Fruit fly (Drosophila melanogaster) whole organism, embryonic: ENCODE data around the gene wdn.

ENCODE experiments used
- Ada2b ChIP-seq: fragments of 200-800 bp; sonication (Bioruptor generic); IDR thresholded peaks from 2 replicates; pipeline ENCODE4 v1.3.6; 2022; ENCODE audit warnings: missing biosample characterization, missing genetic modification characterization
- Antp ChIP-seq: fragments of 200-800 bp; sonication (Bioruptor generic); optimal IDR thresholded peaks from 3 replicates; lab custom pipeline; 2016; ENCODE audit warnings: missing biosample characterization, missing genetic modification characterization
- B-H2 ChIP-seq: fragments of 200-800 bp; sonication (Bioruptor generic); optimal IDR thresholded peaks from 2 replicates; lab custom pipeline; 2018; ENCODE audit warnings: missing biosample characterization, mild to moderate bottlenecking, missing genetic modification characterization
- CG1024 ChIP-seq: fragments of 200-800 bp; sonication (Bioruptor generic); IDR thresholded peaks from 2 replicates; pipeline ENCODE4 v1.3.6; 2022; ENCODE audit warnings: missing biosample characterization, missing genetic modification characterization
- CG10366 ChIP-seq: fragments of 200-800 bp; sonication (Bioruptor generic); IDR thresholded peaks from 2 replicates; pipeline ENCODE4 v1.3.6; 2022; ENCODE audit warnings: missing biosample characterization, missing genetic modification characterization
- CG11093 ChIP-seq: fragments of 200-800 bp; sonication (Bioruptor generic); IDR thresholded peaks from 3 replicates; pipeline ENCODE4 v1.3.6; 2022; ENCODE audit warnings: missing biosample characterization, missing genetic modification characterization
- CG11695 ChIP-seq: fragments of 200-800 bp; sonication (Bioruptor generic); IDR thresholded peaks from 3 replicates; pipeline ENCODE4 v1.3.6; 2022; ENCODE audit warnings: missing biosample characterization, missing genetic modification characterization
- CG15514 ChIP-seq: fragments of 200-800 bp; sonication (Bioruptor generic); optimal IDR thresholded peaks from 3 replicates; lab custom pipeline; 2017; ENCODE audit warnings: missing biosample characterization, missing genetic modification characterization, mild to moderate bottlenecking, moderate library complexity, missing genetic modification reagents
- CG16779 ChIP-seq: fragments of 200-800 bp; sonication (Bioruptor generic); IDR thresholded peaks from 2 replicates; pipeline ENCODE4 v1.3.6; 2022; ENCODE audit warnings: missing biosample characterization, missing genetic modification characterization
- CG2116 ChIP-seq: fragments of 200-800 bp; sonication (Bioruptor generic); optimal IDR thresholded peaks from 3 replicates; lab custom pipeline; 2018; ENCODE audit warnings: missing biosample characterization, mild to moderate bottlenecking, missing genetic modification characterization
- CG2202 ChIP-seq: fragments of 200-800 bp; sonication (Bioruptor generic); optimal IDR thresholded peaks from 2 replicates; lab custom pipeline; 2018; ENCODE audit warnings: missing biosample characterization, mild to moderate bottlenecking, missing genetic modification characterization
- CG3065 ChIP-seq: fragments of 200-800 bp; sonication (Bioruptor generic); optimal IDR thresholded peaks from 2 replicates; lab custom pipeline; 2016; ENCODE audit warnings: missing biosample characterization, missing genetic modification characterization
- CG3407 ChIP-seq: fragments of 200-800 bp; sonication (Bioruptor generic); optimal IDR thresholded peaks from 2 replicates; lab custom pipeline; 2018; ENCODE audit warnings: missing biosample characterization, mild to moderate bottlenecking, missing genetic modification characterization
- CG4282 ChIP-seq: fragments of 200-800 bp; sonication (Bioruptor generic); optimal IDR thresholded peaks from 2 replicates; lab custom pipeline; 2016; ENCODE audit warnings: missing biosample characterization, missing genetic modification characterization
- CG4707 ChIP-seq: fragments of 200-800 bp; sonication (Bioruptor generic); optimal IDR thresholded peaks from 2 replicates; lab custom pipeline; 2018; ENCODE audit warnings: missing biosample characterization, mild to moderate bottlenecking, missing genetic modification characterization, moderate library complexity
- CHES-1-like ChIP-seq: fragments of 200-800 bp; sonication (Bioruptor generic); optimal IDR thresholded peaks from 2 replicates; lab custom pipeline; 2016; ENCODE audit warnings: missing biosample characterization, missing genetic modification characterization
- CkIIα-i1 ChIP-seq: fragments of 200-800 bp; sonication (Bioruptor generic); IDR thresholded peaks from 2 replicates; pipeline ENCODE4 v1.3.6; 2022; ENCODE audit warnings: missing biosample characterization, missing genetic modification characterization
- CoRest ChIP-seq: fragments of 200-800 bp; sonication (Bioruptor generic); optimal IDR thresholded peaks from 3 replicates; lab custom pipeline; 2018; ENCODE audit warnings: missing biosample characterization, mild to moderate bottlenecking, missing genetic modification characterization, moderate library complexity
- D19B ChIP-seq: fragments of 200-800 bp; sonication (Bioruptor generic); optimal IDR thresholded peaks from 2 replicates; lab custom pipeline; 2017; ENCODE audit warnings: missing biosample characterization, mild to moderate bottlenecking, missing genetic modification characterization
- Doc2 ChIP-seq: fragments of 200-800 bp; sonication (Bioruptor generic); IDR thresholded peaks from 2 replicates; pipeline ENCODE4 v1.3.6; 2022; ENCODE audit warnings: missing biosample characterization, missing genetic modification characterization
- E2f1 ChIP-seq: fragments of 200-800 bp; sonication (Bioruptor generic); IDR thresholded peaks from 2 replicates; pipeline ENCODE4 v1.3.6; 2022; ENCODE audit warnings: missing biosample characterization, missing genetic modification characterization
- Gsc ChIP-seq: fragments of 200-800 bp; sonication (Bioruptor generic); IDR thresholded peaks from 2 replicates; pipeline ENCODE4 v1.3.6; 2022; ENCODE audit warnings: missing biosample characterization, missing genetic modification characterization
- Hr51 ChIP-seq, 2 experiments: fragments of 200-800 bp; sonication (Bioruptor generic); optimal IDR thresholded peaks; 2 replicates in 1 of 2; 3 replicates in 1 of 2; lab custom pipeline; 2016 to 2018; ENCODE audit warnings: missing biosample characterization in 2 of 2, missing genetic modification characterization in 2 of 2, mild to moderate bottlenecking in 1 of 2, moderate library complexity in 1 of 2
- Hr78 ChIP-seq, 2 experiments: fragments of 200-800 bp in 1 of 2; fragments of >200 bp in 1 of 2; sonication (Bioruptor generic) in 1 of 2; optimal IDR thresholded peaks; 2 replicates each; lab custom pipeline; 2017 to 2019; ENCODE audit warnings: missing biosample characterization in 2 of 2, missing genetic modification characterization in 2 of 2, mild to moderate bottlenecking in 1 of 2, moderate library complexity in 1 of 2
- Meics ChIP-seq: fragments of 200-800 bp; sonication (Bioruptor generic); optimal IDR thresholded peaks from 2 replicates; lab custom pipeline; 2017; ENCODE audit warnings: missing biosample characterization, mild to moderate bottlenecking, missing genetic modification characterization
- Nf-YC ChIP-seq: fragments of 200-800 bp; optimal IDR thresholded peaks from 3 replicates; lab custom pipeline; 2019; ENCODE audit warnings: missing biosample characterization, mild to moderate bottlenecking, missing genetic modification characterization, moderate library complexity
- NfI ChIP-seq: fragments of 200-800 bp; sonication (Bioruptor generic); optimal IDR thresholded peaks from 3 replicates; lab custom pipeline; 2018; ENCODE audit warnings: missing biosample characterization, mild to moderate bottlenecking, missing genetic modification characterization, moderate library complexity
- Tbp ChIP-seq: fragments of >200 bp; optimal IDR thresholded peaks from 2 replicates; lab custom pipeline; 2018; ENCODE audit warnings: missing biosample characterization, missing genetic modification characterization
- Xbp1 ChIP-seq: fragments of 200-800 bp; sonication (Bioruptor generic); optimal IDR thresholded peaks from 3 replicates; lab custom pipeline; 2016; ENCODE audit warnings: missing biosample characterization, mild to moderate bottlenecking, missing genetic modification characterization
- ara ChIP-seq: fragments of 200-800 bp; sonication (Bioruptor generic); IDR thresholded peaks from 2 replicates; pipeline ENCODE4 v1.3.6; 2022; ENCODE audit warnings: missing biosample characterization, missing genetic modification characterization
- bcd ChIP-seq: fragments of 200-800 bp; sonication (Bioruptor generic); optimal IDR thresholded peaks from 2 replicates; lab custom pipeline; 2017; ENCODE audit warnings: missing biosample characterization, mild to moderate bottlenecking, missing genetic modification characterization
- crol ChIP-seq: fragments of 200-800 bp; sonication (Bioruptor generic); IDR thresholded peaks from 2 replicates; pipeline ENCODE4 v1.3.6; 2022; ENCODE audit warnings: missing biosample characterization, missing genetic modification characterization
- ewg ChIP-seq: fragments of 200-800 bp; sonication (Bioruptor generic); optimal IDR thresholded peaks from 3 replicates; lab custom pipeline; 2017; ENCODE audit warnings: mild to moderate bottlenecking, missing biosample characterization, missing genetic modification reagents, missing genetic modification characterization
- fd102C ChIP-seq: fragments of 200-800 bp; sonication (Bioruptor generic); optimal IDR thresholded peaks from 2 replicates; lab custom pipeline; 2018; ENCODE audit warnings: missing biosample characterization, mild to moderate bottlenecking, missing genetic modification characterization, moderate library complexity
- fd3F ChIP-seq: fragments of 200-800 bp; sonication (Bioruptor generic); optimal IDR thresholded peaks from 2 replicates; lab custom pipeline; 2018; ENCODE audit warnings: missing biosample characterization, mild to moderate bottlenecking, missing genetic modification characterization, moderate library complexity
- h ChIP-seq: fragments of >200 bp; optimal IDR thresholded peaks from 2 replicates; lab custom pipeline; 2017
- inv ChIP-seq: fragments of 200-800 bp; sonication (Bioruptor generic); IDR thresholded peaks from 2 replicates; pipeline ENCODE4 v1.3.6; 2022; ENCODE audit warnings: missing biosample characterization, missing genetic modification characterization; ENCODE audit not compliant: partially characterized antibody
- jumu ChIP-seq: fragments of 200-800 bp; sonication (Bioruptor generic); optimal IDR thresholded peaks from 3 replicates; lab custom pipeline; 2016; ENCODE audit warnings: missing biosample characterization, missing genetic modification characterization
- ken ChIP-seq: fragments of 200-800 bp; sonication (Bioruptor generic); IDR thresholded peaks from 3 replicates; pipeline ENCODE4 v1.3.6; 2022; ENCODE audit warnings: missing biosample characterization, missing genetic modification characterization
- kni ChIP-seq: fragments of 200-800 bp; sonication (Bioruptor generic); optimal IDR thresholded peaks from 3 replicates; lab custom pipeline; 2017; ENCODE audit warnings: mild to moderate bottlenecking, missing biosample characterization, missing genetic modification reagents, missing genetic modification characterization
- lola ChIP-seq, 3 experiments: fragments of >200 bp in 2 of 3; fragments of 200-800 bp in 1 of 3; sonication (Bioruptor generic) in 1 of 3; optimal IDR thresholded peaks; 2 replicates each; lab custom pipeline; 2017 to 2019; ENCODE audit warnings: missing biosample characterization in 3 of 3, missing genetic modification characterization in 3 of 3, mild to moderate bottlenecking in 1 of 3, moderate library complexity in 1 of 3
- pan ChIP-seq, 4 experiments: fragments of >200 bp in 3 of 4; fragments of 200-800 bp in 1 of 4; sonication (Bioruptor generic) in 1 of 4; optimal IDR thresholded peaks in 3 of 4; IDR thresholded peaks in 1 of 4; 2 replicates each; pipeline versions ENCODE4 v1.3.6 to Lab custom; 2017 to 2022; ENCODE audit warnings: missing biosample characterization in 2 of 4, missing genetic modification characterization in 2 of 4, mixed read lengths in 1 of 4
- sens ChIP-seq: fragments of 200-800 bp; sonication (Bioruptor generic); peaks from one replicate; lab custom pipeline; 2016; ENCODE audit warnings: missing biosample characterization, missing genetic modification characterization
- sr ChIP-seq: fragments of 200-800 bp; sonication (Bioruptor generic); IDR thresholded peaks from 3 replicates; pipeline ENCODE4 v1.3.6; 2022; ENCODE audit warnings: missing biosample characterization, missing genetic modification characterization
- wek ChIP-seq: fragments of 200-800 bp; sonication (Bioruptor generic); optimal IDR thresholded peaks from 3 replicates; lab custom pipeline; 2018; ENCODE audit warnings: missing biosample characterization, mild to moderate bottlenecking, missing genetic modification characterization, moderate library complexity
- wor ChIP-seq: fragments of 200-800 bp; sonication (Bioruptor generic); IDR thresholded peaks from 2 replicates; pipeline ENCODE4 v1.3.6; 2022; ENCODE audit warnings: missing biosample characterization, missing genetic modification characterization
- z ChIP-seq: fragments of 200-800 bp; sonication (Bioruptor generic); IDR thresholded peaks from 3 replicates; pipeline ENCODE4 v1.3.6; 2022; ENCODE audit warnings: missing biosample characterization, missing genetic modification characterization
- zfh1 ChIP-seq: fragments of 200-800 bp; sonication (Bioruptor generic); IDR thresholded peaks from 3 replicates; pipeline ENCODE4 v1.3.6; 2022; ENCODE audit warnings: missing biosample characterization, missing genetic modification characterization

The wdn gene

dm6 chr3R:28819555-28820305 lies 8.6 kb upstream of the wdn start, which contains the start of the genes CG1523 and CG1647 (continued):
- TF ChIP-seq fd3F (GFP tag; lab: Kevin White, UChicago): peak; percentile 49
- TF ChIP-seq CHES-1-like (GFP tag; lab: Kevin White, UChicago): peak; percentile 61
- TF ChIP-seq Xbp1 (GFP tag; lab: Kevin White, UChicago): peak; percentile 68
- TF ChIP-seq jumu (GFP tag; lab: Kevin White, UChicago): peak; percentile 58
- TF ChIP-seq CG2116 (GFP tag; lab: Kevin White, UChicago): peak; percentile 55
- TF ChIP-seq fd102C (GFP tag; lab: Kevin White, UChicago): no peak
- TF ChIP-seq CG16779 (GFP tag; lab: Robert Waterston, UW): no peak
- no peak for TF ChIP-seq bcd (GFP tag; lab: Kevin White, UChicago)
- TF ChIP-seq CG4282: no peak
- no peak for TF ChIP-seq Meics (GFP tag; lab: Kevin White, UChicago)
- TF ChIP-seq Hr78 (GFP tag; optimal IDR thresholded peaks at IDR 0.05; lab: Kevin White, UChicago): no peak
- no peak; the same call in 1 of the 2 replicates for TF ChIP-seq E2f1
- TF ChIP-seq Ada2b: peak; percentile 29; the same call in 1 of the 2 replicates
- TF ChIP-seq CkIIα-i1 (GFP tag; lab: Robert Waterston, UW): no peak
- TF ChIP-seq Hr51 (GFP tag; optimal IDR thresholded peaks at IDR 0.05; lab: Kevin White, UChicago): peak in 1 of 2 experiments; percentile 51
- TF ChIP-seq D19B: no peak
- no peak for TF ChIP-seq pan (optimal IDR thresholded peaks at IDR 0.05; lab: Kevin White, UChicago)
- peak in 1 of 2 experiments; percentile 40 for TF ChIP-seq pan (GFP tag; optimal IDR thresholded peaks at IDR 0.05 in 1 of 2, IDR thresholded peaks at IDR 0.05 in 1 of 2)
- peak; percentile 44 for TF ChIP-seq CG2202 (tag; lab: Kevin White, UChicago)
- TF ChIP-seq sr (GFP tag; lab: Robert Waterston, UW): no peak
- no peak for TF ChIP-seq B-H2 (GFP tag; lab: Kevin White, UChicago)
- TF ChIP-seq sens: peak; percentile 95
- TF ChIP-seq CG4707: peak; percentile 42
- TF ChIP-seq z (GFP tag; lab: Robert Waterston, UW): no peak
- peak; percentile 5 for TF ChIP-seq CG3065 (GFP tag; lab: Kevin White, UChicago)
- no peak for TF ChIP-seq crol (GFP tag; lab: Robert Waterston, UW)
- peak; percentile 86 for TF ChIP-seq CoRest (tag; lab: Kevin White, UChicago)
- TF ChIP-seq h: no peak
- TF ChIP-seq CG1024 (GFP tag; lab: Robert Waterston, UW): no peak
- TF ChIP-seq ewg (GFP tag; lab: Kevin White, UChicago): no peak
- TF ChIP-seq inv (GFP tag; lab: Robert Waterston, UW): peak; percentile 46; the same call in 1 of the 2 replicates
- TF ChIP-seq lola (GFP tag; optimal IDR thresholded peaks at IDR 0.05; lab: Kevin White, UChicago): peak in 1 of 3 experiments; percentile 78
- peak; percentile 76 for TF ChIP-seq Antp (GFP tag; lab: Kevin White, UChicago)
- TF ChIP-seq Tbp: no peak
- TF ChIP-seq CG15514: peak; percentile 25
- peak; percentile 62 for TF ChIP-seq NfI
- no peak for TF ChIP-seq Gsc (GFP tag; lab: Robert Waterston, UW)
- TF ChIP-seq kni (GFP tag; lab: Kevin White, UChicago): no peak
- peak; percentile 38; the same call in 1 of the 3 replicates for TF ChIP-seq CG11695 (GFP tag; lab: Robert Waterston, UW)
- peak; percentile 45; the same call in 1 of the 3 replicates for TF ChIP-seq zfh1 (GFP tag; lab: Robert Waterston, UW)
- TF ChIP-seq ara (GFP tag; lab: Robert Waterston, UW): peak; percentile 58
- TF ChIP-seq Doc2: no peak
- no peak for TF ChIP-seq Nf-YC (tag; lab: Kevin White, UChicago)
- peak; percentile 41; the same call in 1 of the 2 replicates for TF ChIP-seq wor
- 0 out of 3 replicates have a peak, but pooled peaks have one; percentile 33 for TF ChIP-seq ken (GFP tag; lab: Robert Waterston, UW)
- peak; percentile 38 for TF ChIP-seq wek (GFP tag; lab: Kevin White, UChicago)
- no peak for TF ChIP-seq CG3407 (GFP tag; lab: Kevin White, UChicago)
- TF ChIP-seq CG11093 (GFP tag; lab: Robert Waterston, UW): peak; percentile 35; the same call in 1 of the 3 replicates
- TF ChIP-seq CG10366 (GFP tag; lab: Robert Waterston, UW): peak; percentile 51; the same call in 1 of the 2 replicates
